Worm (Caenorhabditis elegans) whole organism, young adult: ENCODE measurements around the gene tor-2.

Experiments used
- ama-1 ChIP-seq, 3 experiments: fragments of 150-350 bp in 1 of 3; sonication (generic microtip) in 2 of 3; optimal IDR thresholded peaks; 2 replicates each; lab custom pipeline; 2014 to 2018; ENCODE audit warnings: missing biosample characterization in 2 of 3, missing genetic modification characterization in 2 of 3, missing genetic modification reagents in 2 of 3
- bed-1 ChIP-seq: fragments of 200-800 bp; sonication (Bioruptor generic); IDR thresholded peaks from 2 replicates; pipeline ENCODE4 v1.3.6; 2022; ENCODE audit warnings: missing genetic modification reagents, missing genetic modification characterization, missing compliant biosample characterization
- dpl-1 ChIP-seq: fragments of 150-350 bp; optimal IDR thresholded peaks from 2 replicates; lab custom pipeline; 2014; ENCODE audit warnings: missing biosample characterization, missing genetic modification reagents, missing genetic modification characterization
- lag-1 ChIP-seq: fragments of 200-800 bp; sonication (Bioruptor generic); IDR thresholded peaks from 2 replicates; pipeline ENCODE4 v1.3.6; 2022; ENCODE audit warnings: missing genetic modification reagents, missing genetic modification characterization, missing compliant biosample characterization
- lin-26 ChIP-seq: fragments of 200-800 bp; sonication (Bioruptor generic); IDR thresholded peaks from 2 replicates; pipeline ENCODE4 v1.3.6; 2022; ENCODE audit warnings: missing genetic modification reagents, missing genetic modification characterization, missing compliant biosample characterization
- lin-40 ChIP-seq: sonication (generic microtip); optimal IDR thresholded peaks from 2 replicates; lab custom pipeline; 2016; ENCODE audit warnings: missing genetic modification characterization, mild to moderate bottlenecking, missing compliant biosample characterization, missing genotype, missing genetic modification reagents
- madf-10 ChIP-seq: sonication (generic microtip); optimal IDR thresholded peaks from 2 replicates; lab custom pipeline; 2016; ENCODE audit warnings: mild to moderate bottlenecking, missing genetic modification characterization, missing compliant biosample characterization
- mel-28 ChIP-seq: sonication (generic microtip); optimal IDR thresholded peaks from 2 replicates; lab custom pipeline; 2016; ENCODE audit warnings: borderline replicate concordance, mild to moderate bottlenecking, missing genetic modification characterization, missing compliant biosample characterization
- nfya-1 ChIP-seq: sonication (generic microtip); optimal IDR thresholded peaks from 2 replicates; lab custom pipeline; 2017; ENCODE audit warnings: antibody characterized with exemption, missing compliant biosample characterization, missing genetic modification characterization, borderline replicate concordance; ENCODE audit not compliant: insufficient read depth
- rpc-1 ChIP-seq, 2 experiments: fragments of 150-350 bp in 1 of 2; sonication (generic microtip) in 1 of 2; optimal IDR thresholded peaks; 2 replicates each; lab custom pipeline; 2014 to 2018; ENCODE audit warnings: missing biosample characterization in 1 of 2, missing genetic modification characterization in 1 of 2, missing genetic modification reagents in 1 of 2, missing genotype in 1 of 2
- snpc-4 ChIP-seq, 5 experiments: fragments of 150-350 bp in 1 of 5; sonication (generic microtip) in 4 of 5; optimal IDR thresholded peaks; 2 replicates each; lab custom pipeline; 2014 to 2018; ENCODE audit warnings: missing genetic modification characterization in 5 of 5, missing biosample characterization in 3 of 5, antibody characterized with exemption in 2 of 5, mild to moderate bottlenecking in 2 of 5, missing compliant biosample characterization in 2 of 5, missing genotype in 2 of 5, moderate library complexity in 2 of 5, missing genetic modification reagents in 1 of 5
- tbx-9 ChIP-seq: sonication (generic microtip); optimal IDR thresholded peaks from 2 replicates; lab custom pipeline; 2016; ENCODE audit warnings: borderline replicate concordance, missing genetic modification characterization, inconsistent platforms, missing compliant biosample characterization

- TF ChIP-seq nfya-1 (tag; lab: Kevin White, UChicago) = no peak
- TF ChIP-seq ama-1 (optimal IDR thresholded peaks at IDR 0.05; lab: Kevin White, UChicago) = no peak
- TF ChIP-seq ama-1 (GFP tag; optimal IDR thresholded peaks at IDR 0.05; lab: Kevin White, UChicago) = no peak
- no peak for TF ChIP-seq bed-1 (GFP tag; lab: Robert Waterston, UW)
- TF ChIP-seq snpc-4 (GFP tag; optimal IDR thresholded peaks at IDR 0.05; lab: Kevin White, UChicago) = no peak
- TF ChIP-seq snpc-4 (tag; optimal IDR thresholded peaks at IDR 0.05; lab: Kevin White, UChicago) = no peak
- no peak for TF ChIP-seq lin-40 (tag; lab: Kevin White, UChicago)
- TF ChIP-seq madf-10 = no peak
- TF ChIP-seq rpc-1 (optimal IDR thresholded peaks at IDR 0.05; lab: Kevin White, UChicago) = no peak
- TF ChIP-seq rpc-1 (tag; optimal IDR thresholded peaks at IDR 0.05; lab: Kevin White, UChicago) = no peak
- TF ChIP-seq tbx-9 (tag; lab: Kevin White, UChicago) = no peak
- TF ChIP-seq dpl-1 = no peak
- TF ChIP-seq lin-26 (GFP tag; lab: Robert Waterston, UW) = no peak
- no peak for TF ChIP-seq lag-1 (GFP tag; lab: Robert Waterston, UW)
- no peak for TF ChIP-seq mel-28
Measured at ce11 chrIV:14019883-14020282, 35.9 kb upstream of the tor-2 start, which contains the start of the genes irld-56 and irld-55.
